Worm (Caenorhabditis elegans) whole organism, L4/young adult: ENCODE data around the gene M02D8.3.

Experiments used
- dao-5 ChIP-seq: sonication (generic microtip); optimal IDR thresholded peaks from 2 replicates; lab custom pipeline; 2016; ENCODE audit warnings: missing genotype, missing genetic modification characterization, moderate library complexity, missing compliant biosample characterization
- him-1 ChIP-seq: sonication (generic microtip); optimal IDR thresholded peaks from 2 replicates; lab custom pipeline; 2016; ENCODE audit warnings: missing genotype, missing genetic modification reagents, missing genetic modification characterization, missing compliant biosample characterization

DNA sequence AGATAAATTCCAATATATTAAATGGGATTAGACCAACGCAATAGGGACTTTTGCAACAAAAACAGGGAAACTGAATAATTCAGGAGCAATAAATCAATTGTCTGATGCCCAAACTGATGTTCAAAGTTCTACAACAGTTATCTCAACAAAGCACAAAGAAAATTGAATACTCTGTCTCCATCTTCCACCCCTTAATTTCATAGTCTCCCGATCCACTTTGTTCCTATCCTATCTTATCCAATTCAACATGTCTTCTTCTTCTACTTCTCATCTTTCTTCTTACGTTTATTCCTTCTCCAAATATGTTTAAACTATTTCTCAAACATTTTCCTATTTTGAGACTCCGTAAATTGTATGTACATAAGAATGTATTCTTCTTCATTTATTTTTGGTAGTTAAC is 33.5 kb upstream of the M02D8.3 start:
- TF ChIP-seq dao-5 (tag; lab: Kevin White, UChicago), result no peak
- no peak for TF ChIP-seq him-1 (tag; lab: Kevin White, UChicago)
